Worm (Caenorhabditis elegans) whole organism, midembryonic: Measurements from ENCODE around the gene rcat-1.

ENCODE experiments used
- cog-1 ChIP-seq: sonication (generic microtip); optimal IDR thresholded peaks from 2 replicates; lab custom pipeline; 2016; ENCODE audit warnings: missing genetic modification characterization, missing compliant biosample characterization
- klf-2 ChIP-seq: fragments of 200-800 bp; sonication (Bioruptor generic); conservative IDR thresholded peaks from 2 replicates; pipeline ENCODE4 v1.3.6; 2022; ENCODE audit warnings: missing genetic modification reagents, missing genetic modification characterization, missing compliant biosample characterization
- ztf-23 ChIP-seq: fragments of 200-800 bp; sonication (Bioruptor generic); IDR thresholded peaks from 2 replicates; pipeline ENCODE4 v1.3.6; 2022; ENCODE audit warnings: missing genetic modification reagents, missing genetic modification characterization, missing compliant biosample characterization
- ztf-29 ChIP-seq: fragments of 200-800 bp; sonication (Bioruptor generic); IDR thresholded peaks from 2 replicates; pipeline ENCODE4 v1.3.6; 2022; ENCODE audit warnings: missing genetic modification reagents, missing genetic modification characterization, missing compliant biosample characterization

DNA sequence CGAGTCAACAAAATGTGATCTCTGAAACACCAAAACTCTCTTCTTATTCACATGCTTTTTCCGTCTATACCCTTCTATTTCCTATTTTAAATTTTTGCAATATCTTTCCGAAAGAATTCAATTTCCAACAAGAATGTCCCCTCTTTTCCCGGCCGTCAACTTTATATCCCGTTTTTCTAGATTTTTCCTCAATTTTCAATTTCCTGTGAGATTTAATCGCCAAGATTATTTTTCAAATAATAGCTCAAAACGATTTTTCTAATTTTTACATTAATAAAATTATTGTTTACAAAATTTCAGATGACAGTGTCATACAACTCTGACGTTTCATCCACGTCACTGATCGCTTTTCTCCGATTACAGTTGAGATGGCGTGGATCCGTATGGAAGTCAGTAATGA, 28.1 kb upstream of the rcat-1 start, which contains the start of gene best-19:
- no peak for TF ChIP-seq ztf-23
- TF ChIP-seq cog-1 (tag; lab: Kevin White, UChicago) = no peak
- no peak for TF ChIP-seq ztf-29
- no peak for TF ChIP-seq klf-2 (GFP tag; lab: Robert Waterston, UW)
